Fruit fly (Drosophila melanogaster): ENCODE data around the gene Pdhb.

DNA sequence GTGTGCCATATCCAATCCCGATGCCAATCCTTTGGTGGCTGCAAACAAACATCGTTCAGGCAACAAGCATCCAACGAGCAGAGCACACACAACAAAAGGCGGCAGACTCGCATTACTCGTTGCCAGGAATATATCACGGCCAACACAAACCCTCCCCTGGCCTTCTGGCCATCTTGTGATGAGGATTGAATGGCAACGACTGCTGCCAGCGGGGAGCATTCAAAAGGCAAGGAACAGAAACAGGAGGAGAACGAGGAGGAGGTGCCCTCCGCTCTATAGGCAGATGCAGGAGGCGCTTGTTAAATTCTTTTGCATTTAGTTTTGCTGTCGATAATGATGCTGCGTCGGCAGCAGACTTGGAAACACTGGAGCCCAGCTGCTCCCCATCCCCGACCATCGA is 17.3 kb upstream of the Pdhb start:
- no peak for TF ChIP-seq CTCF (optimal IDR thresholded peaks at IDR 0.05)
- TF ChIP-seq CG8478 (optimal IDR thresholded peaks at IDR 0.05) = no peak
